Worm (Caenorhabditis elegans) whole organism, L4 larva: ENCODE measurements around the gene math-39.

Source experiments
- ZK546.5 ChIP-seq, 2 experiments: sonication (generic microtip); optimal IDR thresholded peaks; 2 replicates each; lab custom pipeline; 2017; ENCODE audit warnings: missing biosample characterization in 2 of 2, missing genetic modification characterization in 2 of 2
- aha-1 ChIP-seq: fragments of 150-350 bp; peaks from one replicate; lab custom pipeline; 2014; ENCODE audit warnings: missing biosample characterization, missing genetic modification characterization
- aly-2 ChIP-seq: sonication (generic microtip); optimal IDR thresholded peaks from 2 replicates; lab custom pipeline; 2018; ENCODE audit warnings: missing biosample characterization, missing genetic modification characterization
- ceh-44 ChIP-seq: fragments of 200-800 bp; sonication (Bioruptor generic); IDR thresholded peaks from 2 replicates; pipeline ENCODE4 v1.3.6; 2022; ENCODE audit warnings: missing genetic modification reagents, missing genetic modification characterization, missing compliant biosample characterization
- ceh-82 ChIP-seq: sonication (generic microtip); optimal IDR thresholded peaks from 2 replicates; lab custom pipeline; 2017; ENCODE audit warnings: missing biosample characterization, missing genetic modification characterization
- fos-1 ChIP-seq: fragments of 150-350 bp; optimal IDR thresholded peaks from 2 replicates; lab custom pipeline; 2014; ENCODE audit warnings: missing biosample characterization, missing genetic modification characterization
- lin-29 ChIP-seq: fragments of 200-800 bp; sonication (Bioruptor generic); IDR thresholded peaks from 2 replicates; pipeline ENCODE4 v1.3.6; 2022; ENCODE audit warnings: missing genetic modification reagents, missing genetic modification characterization, missing compliant biosample characterization
- lsy-2 ChIP-seq, 2 experiments: fragments of 150-350 bp in 1 of 2; sonication (generic microtip) in 1 of 2; optimal IDR thresholded peaks; 2 replicates each; lab custom pipeline; 2014 to 2017; ENCODE audit warnings: missing biosample characterization in 2 of 2, missing genetic modification characterization in 2 of 2
- mdl-1 ChIP-seq, 2 experiments: fragments of 150-350 bp in 1 of 2; sonication (generic microtip) in 1 of 2; optimal IDR thresholded peaks; 2 replicates each; lab custom pipeline; 2014 to 2017; ENCODE audit warnings: missing biosample characterization in 2 of 2, missing genetic modification characterization in 2 of 2
- mes-2 ChIP-seq: sonication (generic microtip); optimal IDR thresholded peaks from 2 replicates; lab custom pipeline; 2016; ENCODE audit warnings: missing genotype, mild to moderate bottlenecking, missing genetic modification characterization, missing compliant biosample characterization; ENCODE audit not compliant: poor library complexity, severe bottlenecking
- nhr-11 ChIP-seq: fragments of 150-350 bp; optimal IDR thresholded peaks from 2 replicates; lab custom pipeline; 2014; ENCODE audit warnings: missing biosample characterization, missing genetic modification characterization
- zfp-3 ChIP-seq: fragments of 200-800 bp; sonication (Bioruptor generic); conservative IDR thresholded peaks from 2 replicates; pipeline ENCODE4 v1.3.6; 2022; ENCODE audit warnings: missing genetic modification reagents, missing genetic modification characterization, missing compliant biosample characterization

- no peak for TF ChIP-seq nhr-11 (tag; lab: Kevin White, UChicago)
- TF ChIP-seq ZK546.5 (tag; optimal IDR thresholded peaks at IDR 0.05; lab: Kevin White, UChicago) = no peak
- TF ChIP-seq mdl-1 (tag; optimal IDR thresholded peaks at IDR 0.05; lab: Kevin White, UChicago) = no peak
- TF ChIP-seq lsy-2 (tag; optimal IDR thresholded peaks at IDR 0.05; lab: Kevin White, UChicago) = no peak
- TF ChIP-seq lin-29 (GFP tag; lab: Robert Waterston, UW) = no peak
- no peak for TF ChIP-seq aly-2 (tag; lab: Kevin White, UChicago)
- TF ChIP-seq ceh-44 (GFP tag; lab: Robert Waterston, UW) = no peak
- TF ChIP-seq aha-1 (tag; lab: Kevin White, UChicago) = no peak
- no peak for TF ChIP-seq mes-2 (tag; lab: Kevin White, UChicago)
- TF ChIP-seq ceh-82 = no peak
- no peak for TF ChIP-seq zfp-3 (GFP tag; lab: Robert Waterston, UW)
- TF ChIP-seq fos-1 (tag; lab: Kevin White, UChicago) = no peak
These were observed 1.9 kb upstream of the math-39 start, which contains the start of gene math-40 for ce11 chrII:1830182-1830682.
